Worm (Caenorhabditis elegans) whole organism, L2 larva: Measurements from ENCODE around the gene F28H6.6.

Source experiments
- unc-39 ChIP-seq: fragments of 150-350 bp; optimal IDR thresholded peaks from 2 replicates; lab custom pipeline; 2014; ENCODE audit warnings: missing biosample characterization, missing genetic modification characterization
- ztf-11 ChIP-seq: sonication (generic microtip); optimal IDR thresholded peaks from 2 replicates; lab custom pipeline; 2017; ENCODE audit warnings: missing biosample characterization, missing genetic modification characterization
- ztf-4 ChIP-seq: fragments of 150-350 bp; optimal IDR thresholded peaks from 2 replicates; lab custom pipeline; 2014; ENCODE audit warnings: missing biosample characterization, missing genetic modification characterization

ce11 chrX:14078574-14078973 lies 47.1 kb downstream of the F28H6.6 start, which contains the start of gene C33G3.5:
- TF ChIP-seq ztf-11 (tag; lab: Kevin White, UChicago) (no peak), ztf-4 (tag; lab: Kevin White, UChicago) (no peak), unc-39 (no peak)
